Worm (Caenorhabditis elegans): ENCODE results near the gene clec-160.

clec-160 gene

DNA sequence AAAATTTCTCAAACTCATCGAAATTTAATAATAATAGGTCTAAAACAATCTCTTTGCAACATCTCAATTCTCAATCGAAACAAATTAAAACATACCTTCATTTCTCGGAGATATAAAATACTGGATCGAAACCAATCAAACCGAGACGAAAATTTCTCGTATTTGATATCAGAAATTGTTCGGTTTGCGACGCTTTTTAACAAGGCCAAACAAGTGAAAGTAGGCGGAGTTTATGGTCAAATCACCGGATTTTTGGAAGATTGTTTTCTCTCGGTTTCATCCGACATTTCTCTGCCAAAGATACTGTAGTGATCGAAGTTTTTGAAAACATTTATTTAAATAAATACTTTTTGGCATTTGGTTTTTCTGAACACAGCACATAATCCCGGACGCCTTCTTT, 40.4 kb downstream of the clec-160 start, which contains the start of gene C02F5.14:
C02F5.14 (minus strand) TSS at position 157 of the 400 bp plus-strand sequence.
- TF ChIP-seq nfya-1 (tag; optimal IDR thresholded peaks at IDR 0.05; ENCODE audit: insufficient read depth) = no peak
- TF ChIP-seq nhr-76 (tag; optimal IDR thresholded peaks at IDR 0.05) = no peak
- peak; percentile 4 for TF ChIP-seq nhr-23 (tag; optimal IDR thresholded peaks at IDR 0.05)

DNA sequence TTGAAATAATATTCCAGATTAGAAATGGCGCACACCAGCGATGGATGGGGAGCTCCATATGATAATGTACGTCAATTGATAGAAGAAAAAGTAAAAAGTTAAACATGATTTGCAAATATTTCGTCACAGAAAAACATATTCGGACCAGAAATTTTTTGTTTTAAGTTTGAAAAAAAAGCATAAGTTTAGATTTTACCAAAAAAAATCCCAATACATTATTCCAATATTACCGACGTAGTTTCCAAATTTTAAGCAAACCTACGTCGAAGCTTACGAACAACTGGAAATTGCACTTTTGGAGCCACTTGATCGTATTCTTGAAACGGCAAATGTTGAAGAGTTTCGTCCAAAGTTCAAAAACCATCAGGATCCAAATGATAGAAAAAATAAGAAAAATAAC, 43.1 kb downstream of the clec-160 start, which contains the start of gene henn-1:
henn-1 (plus strand) TSS at position 18 of the 400 bp plus-strand sequence.
- TF ChIP-seq pha-4 (tag; optimal IDR thresholded peaks at IDR 0.05) = peak; percentile 28
- TF ChIP-seq nhr-23 (tag; optimal IDR thresholded peaks at IDR 0.05) = peak; percentile 29
- TF ChIP-seq unc-62 (GFP tag; optimal IDR thresholded peaks at IDR 0.05) = no peak
- no peak for TF ChIP-seq nhr-28 (tag; optimal IDR thresholded peaks at IDR 0.05)
- TF ChIP-seq ceh-16 (tag; optimal IDR thresholded peaks at IDR 0.05) = no peak

DNA sequence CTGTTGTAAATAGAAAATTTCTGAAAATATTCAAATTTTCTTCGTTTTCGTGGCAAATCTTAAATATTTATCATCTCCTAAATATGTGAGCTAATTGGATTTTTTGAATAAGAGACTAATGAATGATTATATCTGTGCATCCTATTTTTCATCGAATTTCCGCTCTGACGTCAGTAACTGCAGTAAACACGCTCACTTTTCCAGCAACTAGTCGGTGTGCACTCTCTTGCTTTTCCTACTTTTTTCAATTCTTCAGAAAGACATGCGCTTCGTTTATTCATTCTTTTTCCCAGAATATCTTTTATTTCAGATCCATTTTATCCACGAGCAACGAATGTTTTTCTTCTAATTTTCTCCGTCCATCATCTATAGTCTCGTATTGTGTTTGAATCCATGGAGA, 46.3 kb downstream of the clec-160 start:
- no peak for TF ChIP-seq unc-62 (GFP tag; optimal IDR thresholded peaks at IDR 0.05)
- peak; percentile 32 for TF ChIP-seq nhr-11 (tag; optimal IDR thresholded peaks at IDR 0.05)
- TF ChIP-seq nfya-1 (tag; optimal IDR thresholded peaks at IDR 0.05; ENCODE audit: insufficient read depth) = peak; percentile 12

DNA sequence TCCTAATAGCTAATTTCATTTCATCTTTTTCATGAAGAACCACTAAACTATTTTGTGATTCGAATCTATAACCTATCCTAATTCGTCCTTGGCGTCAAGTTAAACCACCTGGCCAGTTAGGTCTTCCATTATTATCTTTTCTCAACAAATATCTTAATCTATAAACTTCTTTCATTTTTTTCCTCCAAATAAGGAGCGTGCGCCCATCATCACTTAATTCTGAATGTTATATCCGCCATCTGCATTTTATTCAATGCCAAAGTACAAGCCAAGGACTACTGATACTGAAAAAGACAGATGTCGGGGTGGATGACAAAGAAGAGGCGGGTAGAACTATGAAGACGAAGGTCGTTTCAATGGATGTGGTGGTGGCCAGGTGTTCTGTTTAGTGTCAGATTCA, 46.9 kb downstream of the clec-160 start:
- no peak for TF ChIP-seq elt-3 (tag; optimal IDR thresholded peaks at IDR 0.05)
- peak; percentile 48 for TF ChIP-seq nhr-25 (tag; optimal IDR thresholded peaks at IDR 0.05)
- TF ChIP-seq aly-2 (tag; optimal IDR thresholded peaks at IDR 0.05) = no peak
- TF ChIP-seq nhr-43 (tag; optimal IDR thresholded peaks at IDR 0.05; ENCODE audit: poor library complexity, severe bottlenecking) = no peak
- no peak for TF ChIP-seq fkh-2 (tag; optimal IDR thresholded peaks at IDR 0.05)
- TF ChIP-seq egl-5 (tag; optimal IDR thresholded peaks at IDR 0.05) = peak; percentile 25
- TF ChIP-seq mdl-1 (tag; optimal IDR thresholded peaks at IDR 0.05) = no peak
- no peak for TF ChIP-seq ceh-9 (tag; optimal IDR thresholded peaks at IDR 0.05)
- peak; percentile 2 for TF ChIP-seq nhr-23 (tag; optimal IDR thresholded peaks at IDR 0.05)
- TF ChIP-seq elt-1 (tag; optimal IDR thresholded peaks at IDR 0.05) = no peak
- TF ChIP-seq lsy-12 (tag; optimal IDR thresholded peaks at IDR 0.05) = no peak
- no peak for TF ChIP-seq nhr-77 (tag; optimal IDR thresholded peaks at IDR 0.05)
- no peak for TF ChIP-seq nhr-11 (tag; optimal IDR thresholded peaks at IDR 0.05)

DNA sequence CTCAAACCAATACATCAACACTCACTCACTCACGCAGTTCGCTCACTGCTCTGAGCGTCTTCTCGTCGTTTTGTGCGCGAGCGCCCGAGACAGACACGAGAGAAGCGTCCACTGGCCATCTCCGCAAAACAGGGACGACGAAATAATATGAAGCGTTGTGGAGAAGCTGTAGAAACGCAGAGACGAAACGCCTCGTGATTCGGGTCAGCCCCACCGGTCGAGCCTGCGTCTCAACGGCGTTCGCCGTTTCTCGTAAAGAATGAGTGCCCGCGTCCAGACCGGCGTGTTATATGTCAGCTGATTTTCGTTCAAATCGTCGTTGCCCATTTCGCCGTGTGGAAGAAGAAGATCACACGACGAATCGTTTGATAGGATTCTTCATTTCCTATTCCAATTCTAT, 48.3 kb downstream of the clec-160 start, which contains the start of gene fbxl-1:
fbxl-1 (plus strand) TSS at position 320 of the 400 bp plus-strand sequence.
- peak; percentile 64 for TF ChIP-seq lin-39 (tag; optimal IDR thresholded peaks at IDR 0.05)
- TF ChIP-seq egl-27 (tag; optimal IDR thresholded peaks at IDR 0.05) = no peak
- no peak for TF ChIP-seq eor-1 (tag; optimal IDR thresholded peaks at IDR 0.05)
- peak; percentile 66 for TF ChIP-seq elt-2 (tag; optimal IDR thresholded peaks at IDR 0.05)
- peak; percentile 52 for TF ChIP-seq nhr-23 (tag; optimal IDR thresholded peaks at IDR 0.05)
- TF ChIP-seq nhr-77 (tag; optimal IDR thresholded peaks at IDR 0.05) = no peak
- peak; percentile 38 for TF ChIP-seq unc-62 (GFP tag; optimal IDR thresholded peaks at IDR 0.05)
- TF ChIP-seq ztf-11 (tag; optimal IDR thresholded peaks at IDR 0.05) = no peak
- TF ChIP-seq fos-1 (tag; optimal IDR thresholded peaks at IDR 0.05) = no peak
- TF ChIP-seq ceh-9 (tag; optimal IDR thresholded peaks at IDR 0.05) = no peak
- peak; percentile 74 for TF ChIP-seq lsy-12 (tag; optimal IDR thresholded peaks at IDR 0.05)
- TF ChIP-seq lin-15B (tag; optimal IDR thresholded peaks at IDR 0.05) = peak; percentile 73
- TF ChIP-seq unc-39 (tag; optimal IDR thresholded peaks at IDR 0.05) = no peak
- TF ChIP-seq nhr-25 (tag; optimal IDR thresholded peaks at IDR 0.05) = peak; percentile 26
- no peak for TF ChIP-seq ama-1 (optimal IDR thresholded peaks at IDR 0.05)
- peak; percentile 59 for TF ChIP-seq mdl-1 (tag; optimal IDR thresholded peaks at IDR 0.05)
- TF ChIP-seq pha-4 (tag; optimal IDR thresholded peaks at IDR 0.05) = peak; percentile 87
- TF ChIP-seq mml-1 (tag; optimal IDR thresholded peaks at IDR 0.05) = no peak
- TF ChIP-seq nhr-67 (tag; optimal IDR thresholded peaks at IDR 0.05) = no peak
- TF ChIP-seq nhr-11 (tag; optimal IDR thresholded peaks at IDR 0.05) = no peak
- TF ChIP-seq elt-1 (tag; optimal IDR thresholded peaks at IDR 0.05) = peak; percentile 36
- TF ChIP-seq fkh-10 (GFP tag; optimal IDR thresholded peaks at IDR 0.05) = peak; percentile 47
- peak; percentile 55 for TF ChIP-seq pqm-1 (tag; optimal IDR thresholded peaks at IDR 0.05)
- TF ChIP-seq R02D3.7 (tag; optimal IDR thresholded peaks at IDR 0.05) = peak; percentile 33
- TF ChIP-seq sea-2 (GFP tag; optimal IDR thresholded peaks at IDR 0.05) = no peak
- TF ChIP-seq nhr-28 (tag; optimal IDR thresholded peaks at IDR 0.05) = no peak
- no peak for TF ChIP-seq elt-3 (tag; optimal IDR thresholded peaks at IDR 0.05)
- no peak for TF ChIP-seq daf-12 (tag; optimal IDR thresholded peaks at IDR 0.05)
- TF ChIP-seq fkh-2 (tag; optimal IDR thresholded peaks at IDR 0.05) = no peak
- TF ChIP-seq nhr-237 (tag; optimal IDR thresholded peaks at IDR 0.05) = no peak
- peak; percentile 84 for TF ChIP-seq egl-5 (tag; optimal IDR thresholded peaks at IDR 0.05)
- TF ChIP-seq hmg-11 (tag; optimal IDR thresholded peaks at IDR 0.05) = peak; percentile 94
- peak; percentile 64 for TF ChIP-seq snpc-4 (tag; optimal IDR thresholded peaks at IDR 0.05)
- no peak for TF ChIP-seq aly-2 (tag; optimal IDR thresholded peaks at IDR 0.05)
- no peak for TF ChIP-seq nhr-12 (tag; optimal IDR thresholded peaks at IDR 0.05)
- TF ChIP-seq nfya-1 (tag; optimal IDR thresholded peaks at IDR 0.05; ENCODE audit: insufficient read depth) = peak; percentile 92
- TF ChIP-seq skn-1 (tag; optimal IDR thresholded peaks at IDR 0.05) = no peak
- no peak for TF ChIP-seq ZK546.5 (tag; optimal IDR thresholded peaks at IDR 0.05)
- no peak for TF ChIP-seq ceh-82 (tag; optimal IDR thresholded peaks at IDR 0.05)
- TF ChIP-seq ceh-28 (tag; optimal IDR thresholded peaks at IDR 0.05) = peak; percentile 33
